Worm (Caenorhabditis elegans) whole organism, young adult: ENCODE measurements around the gene set-21.

ENCODE experiments used
- C06A6.2 ChIP-seq: fragments of 200-800 bp; sonication (Bioruptor generic); conservative IDR thresholded peaks from 2 replicates; pipeline ENCODE4 v1.3.6; 2022; ENCODE audit warnings: missing genetic modification characterization, missing compliant biosample characterization
- F52B5.7 ChIP-seq: sonication (generic microtip); optimal IDR thresholded peaks from 2 replicates; lab custom pipeline; 2016; ENCODE audit warnings: mild to moderate bottlenecking, missing genetic modification characterization, missing compliant biosample characterization
- K12H6.12 ChIP-seq: fragments of 200-800 bp; sonication (Bioruptor generic); optimal IDR thresholded peaks from 2 replicates; lab custom pipeline; 2018; ENCODE audit warnings: mild to moderate bottlenecking, missing genetic modification characterization, missing compliant biosample characterization
- T26A5.8 ChIP-seq: sonication (generic microtip); optimal IDR thresholded peaks from 2 replicates; lab custom pipeline; 2016; ENCODE audit warnings: missing genetic modification characterization, missing compliant biosample characterization
- Y53G8AR.9 ChIP-seq: fragments of 200-800 bp; sonication (Bioruptor generic); conservative IDR thresholded peaks from 2 replicates; pipeline ENCODE4 v1.3.6; 2022; ENCODE audit warnings: missing genetic modification reagents, missing genetic modification characterization, missing compliant biosample characterization
- akir-1 ChIP-seq: fragments of 200-800 bp; sonication (Bioruptor generic); optimal IDR thresholded peaks from 2 replicates; lab custom pipeline; 2018; ENCODE audit warnings: mild to moderate bottlenecking, missing genetic modification characterization, moderate library complexity, missing compliant biosample characterization
- aptf-2 ChIP-seq: fragments of 200-800 bp; sonication (Bioruptor generic); conservative IDR thresholded peaks from 2 replicates; pipeline ENCODE4 v1.3.6; 2022; ENCODE audit warnings: missing genetic modification reagents, missing genetic modification characterization, missing compliant biosample characterization
- atf-7 ChIP-seq: sonication (generic microtip); optimal IDR thresholded peaks from 2 replicates; lab custom pipeline; 2017; ENCODE audit warnings: mild to moderate bottlenecking, missing genetic modification characterization, missing compliant biosample characterization
- athp-1 ChIP-seq: sonication (generic microtip); optimal IDR thresholded peaks from 2 replicates; lab custom pipeline; 2017; ENCODE audit warnings: mild to moderate bottlenecking, missing genetic modification characterization, missing compliant biosample characterization
- attf-6 ChIP-seq: fragments of 200-800 bp; sonication (Bioruptor generic); IDR thresholded peaks from 2 replicates; pipeline ENCODE4 v1.3.6; 2022; ENCODE audit warnings: missing genetic modification reagents, missing genetic modification characterization, missing compliant biosample characterization
- bed-1 ChIP-seq: fragments of 200-800 bp; sonication (Bioruptor generic); IDR thresholded peaks from 2 replicates; pipeline ENCODE4 v1.3.6; 2022; ENCODE audit warnings: missing genetic modification reagents, missing genetic modification characterization, missing compliant biosample characterization
- bed-2 ChIP-seq: fragments of 200-800 bp; sonication (Bioruptor generic); IDR thresholded peaks from 2 replicates; pipeline ENCODE4 v1.3.6; 2022; ENCODE audit warnings: missing genetic modification reagents, missing genetic modification characterization, missing compliant biosample characterization
- ceh-27 ChIP-seq: fragments of 200-800 bp; sonication (Bioruptor generic); optimal IDR thresholded peaks from 2 replicates; lab custom pipeline; 2018; ENCODE audit warnings: mild to moderate bottlenecking, missing genetic modification characterization, moderate library complexity, missing compliant biosample characterization
- ceh-79 ChIP-seq: sonication (generic microtip); optimal IDR thresholded peaks from 2 replicates; lab custom pipeline; 2017; ENCODE audit warnings: mild to moderate bottlenecking, missing genetic modification characterization, missing compliant biosample characterization
- ceh-91 ChIP-seq: fragments of 200-800 bp; sonication (Bioruptor generic); IDR thresholded peaks from 2 replicates; pipeline ENCODE4 v1.3.6; 2022; ENCODE audit warnings: missing genetic modification reagents, missing genetic modification characterization, missing compliant biosample characterization
- chd-7 ChIP-seq: sonication (generic microtip); optimal IDR thresholded peaks from 2 replicates; lab custom pipeline; 2016; ENCODE audit warnings: mild to moderate bottlenecking, missing genetic modification characterization, moderate library complexity, missing compliant biosample characterization
- dpff-1 ChIP-seq: sonication (generic microtip); optimal IDR thresholded peaks from 2 replicates; lab custom pipeline; 2017; ENCODE audit warnings: mild to moderate bottlenecking, missing genetic modification characterization, missing compliant biosample characterization
- efl-1 ChIP-seq: fragments of 150-350 bp; optimal IDR thresholded peaks from 2 replicates; lab custom pipeline; 2014; ENCODE audit warnings: missing biosample characterization, missing genetic modification reagents, missing genetic modification characterization
- egrh-3 ChIP-seq: fragments of 200-800 bp; sonication (Bioruptor generic); IDR thresholded peaks from 2 replicates; pipeline ENCODE4 v1.3.6; 2022; ENCODE audit warnings: missing genetic modification reagents, missing genetic modification characterization, missing compliant biosample characterization
- ekl-4 ChIP-seq: fragments of 200-800 bp; sonication (Bioruptor generic); IDR thresholded peaks from 2 replicates; pipeline ENCODE4 v1.3.6; 2022; ENCODE audit warnings: missing genetic modification reagents, missing genetic modification characterization, missing compliant biosample characterization
- ets-4 ChIP-seq: fragments of 200-800 bp; sonication (Bioruptor generic); optimal IDR thresholded peaks from 2 replicates; lab custom pipeline; 2018; ENCODE audit warnings: mild to moderate bottlenecking, missing genetic modification characterization, missing compliant biosample characterization
- fkh-3 ChIP-seq: sonication (generic microtip); optimal IDR thresholded peaks from 2 replicates; lab custom pipeline; 2016; ENCODE audit warnings: mild to moderate bottlenecking, missing genetic modification characterization, missing compliant biosample characterization
- hlh-12 ChIP-seq: sonication (generic microtip); optimal IDR thresholded peaks from 2 replicates; lab custom pipeline; 2016; ENCODE audit warnings: missing genetic modification characterization, missing compliant biosample characterization
- hmg-1.2 ChIP-seq: fragments of 200-800 bp; sonication (Bioruptor generic); IDR thresholded peaks from 2 replicates; pipeline ENCODE4 v1.3.6; 2022; ENCODE audit warnings: missing genetic modification reagents, missing genetic modification characterization, missing compliant biosample characterization
- hmg-20 ChIP-seq: fragments of 200-800 bp; sonication (Bioruptor generic); IDR thresholded peaks from 2 replicates; pipeline ENCODE4 v1.3.6; 2022; ENCODE audit warnings: missing genetic modification reagents, missing genetic modification characterization, missing compliant biosample characterization
- let-607 ChIP-seq, 2 experiments: fragments of 200-800 bp in 1 of 2; sonication (Bioruptor generic) in 1 of 2; sonication (generic microtip) in 1 of 2; optimal IDR thresholded peaks; 2 replicates each; lab custom pipeline; 2016 to 2018; ENCODE audit warnings: mild to moderate bottlenecking in 2 of 2, missing compliant biosample characterization in 2 of 2, missing genetic modification characterization in 2 of 2, moderate library complexity in 2 of 2, missing genotype in 1 of 2
- lin-35 ChIP-seq, 3 experiments: fragments of 150-350 bp in 2 of 3; sonication (generic microtip) in 1 of 3; optimal IDR thresholded peaks; 2 replicates each; lab custom pipeline; 2014 to 2018; ENCODE audit warnings: missing biosample characterization in 3 of 3, missing genetic modification characterization in 3 of 3, missing genetic modification reagents in 3 of 3
- lin-54 ChIP-seq: fragments of 200-800 bp; sonication (Bioruptor generic); optimal IDR thresholded peaks from 2 replicates; lab custom pipeline; 2018; ENCODE audit warnings: mild to moderate bottlenecking, missing genetic modification characterization, missing compliant biosample characterization
- lir-1 ChIP-seq: fragments of 200-800 bp; sonication (Bioruptor generic); conservative IDR thresholded peaks from 2 replicates; pipeline ENCODE4 v1.3.6; 2022; ENCODE audit warnings: missing genetic modification reagents, missing genetic modification characterization, missing compliant biosample characterization
- lsy-27 ChIP-seq: sonication (generic microtip); optimal IDR thresholded peaks from 2 replicates; lab custom pipeline; 2017; ENCODE audit warnings: missing genetic modification characterization, mild to moderate bottlenecking, missing compliant biosample characterization, antibody characterized with exemption, missing genotype, borderline replicate concordance; ENCODE audit not compliant: insufficient read depth
- madf-10 ChIP-seq: sonication (generic microtip); optimal IDR thresholded peaks from 2 replicates; lab custom pipeline; 2016; ENCODE audit warnings: mild to moderate bottlenecking, missing genetic modification characterization, missing compliant biosample characterization
- madf-3 ChIP-seq: fragments of 200-800 bp; sonication (Bioruptor generic); IDR thresholded peaks from 2 replicates; pipeline ENCODE4 v1.3.6; 2022; ENCODE audit warnings: missing genetic modification reagents, missing genetic modification characterization, missing compliant biosample characterization
- madf-8 ChIP-seq: fragments of 200-800 bp; sonication (Bioruptor generic); conservative IDR thresholded peaks from 2 replicates; pipeline ENCODE4 v1.3.6; 2022; ENCODE audit warnings: missing genetic modification reagents, missing genetic modification characterization, missing compliant biosample characterization
- mcd-1 ChIP-seq: fragments of 200-800 bp; sonication (Bioruptor generic); IDR thresholded peaks from 2 replicates; pipeline ENCODE4 v1.3.6; 2022; ENCODE audit warnings: missing genetic modification reagents, missing genetic modification characterization, missing compliant biosample characterization
- nfya-1 ChIP-seq: sonication (generic microtip); optimal IDR thresholded peaks from 2 replicates; lab custom pipeline; 2017; ENCODE audit warnings: antibody characterized with exemption, missing compliant biosample characterization, missing genetic modification characterization, borderline replicate concordance; ENCODE audit not compliant: insufficient read depth
- nhr-179 ChIP-seq: sonication (generic microtip); optimal IDR thresholded peaks from 2 replicates; lab custom pipeline; 2016; ENCODE audit warnings: mild to moderate bottlenecking, missing genetic modification characterization, missing compliant biosample characterization
- nhr-90 ChIP-seq: sonication (generic microtip); optimal IDR thresholded peaks from 2 replicates; lab custom pipeline; 2016; ENCODE audit warnings: missing genotype, mild to moderate bottlenecking, missing genetic modification characterization, missing compliant biosample characterization
- pbrm-1 ChIP-seq: fragments of 200-800 bp; sonication (Bioruptor generic); IDR thresholded peaks from 2 replicates; pipeline ENCODE4 v1.3.6; 2022; ENCODE audit warnings: missing genetic modification reagents, missing genetic modification characterization, missing compliant biosample characterization
- pha-4 ChIP-seq: fragments of 150-350 bp; sonication (generic microtip); optimal IDR thresholded peaks from 2 replicates; lab custom pipeline; 2014; ENCODE audit warnings: missing biosample characterization, missing genetic modification reagents, missing genetic modification characterization
- rcor-1 ChIP-seq: fragments of 200-800 bp; sonication (Bioruptor generic); IDR thresholded peaks from 2 replicates; pipeline ENCODE4 v1.3.6; 2022; ENCODE audit warnings: missing genetic modification reagents, missing genetic modification characterization, missing compliant biosample characterization
- rec-8 ChIP-seq, 2 experiments: sonication (generic microtip); optimal IDR thresholded peaks; 2 replicates each; lab custom pipeline; 2016; ENCODE audit warnings: mild to moderate bottlenecking in 2 of 2, missing genetic modification characterization in 2 of 2, missing genetic modification reagents in 2 of 2, missing genotype in 2 of 2, missing biosample characterization in 1 of 2, missing compliant biosample characterization in 1 of 2, moderate library complexity in 1 of 2
- rpc-1 ChIP-seq, 2 experiments: fragments of 150-350 bp in 1 of 2; sonication (generic microtip) in 1 of 2; optimal IDR thresholded peaks; 2 replicates each; lab custom pipeline; 2014 to 2018; ENCODE audit warnings: missing biosample characterization in 1 of 2, missing genetic modification characterization in 1 of 2, missing genetic modification reagents in 1 of 2, missing genotype in 1 of 2
- sdz-38 ChIP-seq: sonication (generic microtip); optimal IDR thresholded peaks from 2 replicates; lab custom pipeline; 2016; ENCODE audit warnings: missing genotype, missing genetic modification characterization, missing compliant biosample characterization
- somi-1 ChIP-seq: fragments of 200-800 bp; sonication (Bioruptor generic); optimal IDR thresholded peaks from 2 replicates; lab custom pipeline; 2018; ENCODE audit warnings: mild to moderate bottlenecking, missing genetic modification characterization, missing compliant biosample characterization
- tlf-1 ChIP-seq: fragments of 200-800 bp; sonication (Bioruptor generic); optimal IDR thresholded peaks from 2 replicates; lab custom pipeline; 2018; ENCODE audit warnings: mild to moderate bottlenecking, missing genetic modification characterization, missing compliant biosample characterization
- unc-130 ChIP-seq: sonication (generic microtip); optimal IDR thresholded peaks from 2 replicates; lab custom pipeline; 2016; ENCODE audit warnings: missing genetic modification reagents, missing genetic modification characterization, missing compliant biosample characterization
- unc-62 ChIP-seq: fragments of 150-350 bp; optimal IDR thresholded peaks from 2 replicates; lab custom pipeline; 2014; ENCODE audit warnings: missing biosample characterization, missing genetic modification reagents, missing genetic modification characterization
- ztf-22 ChIP-seq: fragments of 200-800 bp; sonication (Bioruptor generic); optimal IDR thresholded peaks from 2 replicates; lab custom pipeline; 2018; ENCODE audit warnings: mild to moderate bottlenecking, missing genetic modification characterization, moderate library complexity, missing compliant biosample characterization
- ztf-28 ChIP-seq: fragments of 200-800 bp; sonication (Bioruptor generic); IDR thresholded peaks from 2 replicates; pipeline ENCODE4 v1.3.6; 2022; ENCODE audit warnings: missing genetic modification reagents, missing genetic modification characterization, missing compliant biosample characterization

Gene set-21

ce11 chrIV:4393488-4393887 lies 2.8 kb downstream of the set-21 start (continued):
- TF ChIP-seq somi-1 (no peak), K12H6.12 (tag; lab: Kevin White, UChicago) (no peak), nhr-90 (tag; lab: Kevin White, UChicago) (no peak), T26A5.8 (tag; lab: Kevin White, UChicago) (no peak), C06A6.2 (no peak), ekl-4 (GFP tag; lab: Robert Waterston, UW) (peak; percentile 60; the same call in 1 of the 2 replicates), rcor-1 (GFP tag; lab: Robert Waterston, UW) (no peak), ceh-79 (tag; lab: Kevin White, UChicago) (no peak), bed-1 (GFP tag; lab: Robert Waterston, UW) (no peak), athp-1 (peak; percentile 1), nfya-1 (no peak), chd-7 (no peak), unc-62 (GFP tag; lab: Kevin White, UChicago) (no peak), rpc-1 (optimal IDR thresholded peaks at IDR 0.05; lab: Kevin White, UChicago) (no peak), rpc-1 (tag; optimal IDR thresholded peaks at IDR 0.05; lab: Kevin White, UChicago) (no peak), sdz-38 (no peak), hmg-1.2 (GFP tag; lab: Robert Waterston, UW) (peak; percentile 41), atf-7 (no peak), Y53G8AR.9 (peak; percentile 41; the same call in 1 of the 2 replicates), fkh-3 (tag; lab: Kevin White, UChicago) (no peak), bed-2 (GFP tag; lab: Robert Waterston, UW) (no peak), akir-1 (GFP tag; lab: Kevin White, UChicago) (no peak), lin-35 (GFP tag; optimal IDR thresholded peaks at IDR 0.05; lab: Kevin White, UChicago) (no peak), attf-6 (0 out of 2 replicates have a peak, but pooled peaks have one; percentile 22), F52B5.7 (tag; lab: Kevin White, UChicago) (no peak), ztf-28 (GFP tag; lab: Robert Waterston, UW) (no peak), madf-8 (GFP tag; lab: Robert Waterston, UW) (peak; percentile 69), madf-10 (tag; lab: Kevin White, UChicago) (no peak), dpff-1 (tag; lab: Kevin White, UChicago) (no peak), tlf-1 (peak; percentile 32), aptf-2 (GFP tag; lab: Robert Waterston, UW) (0 out of 2 replicates have a peak, but pooled peaks have one; percentile 18), lin-54 (peak; percentile 27), let-607 (tag; optimal IDR thresholded peaks at IDR 0.05; lab: Kevin White, UChicago) (no peak), madf-3 (GFP tag; lab: Robert Waterston, UW) (peak; percentile 75; the same call in 1 of the 2 replicates), ceh-27 (GFP tag; lab: Kevin White, UChicago) (no peak), mcd-1 (GFP tag; lab: Robert Waterston, UW) (peak; percentile 61), pha-4 (tag; lab: Kevin White, UChicago) (no peak), lsy-27 (no peak), unc-130 (GFP tag; lab: Kevin White, UChicago) (no peak), hlh-12 (tag; lab: Kevin White, UChicago) (no peak), nhr-179 (no peak), lir-1 (no peak), ztf-22 (GFP tag; lab: Kevin White, UChicago) (no peak), ets-4 (GFP tag; lab: Kevin White, UChicago) (no peak), efl-1 (GFP tag; lab: Kevin White, UChicago) (no peak), egrh-3 (GFP tag; lab: Robert Waterston, UW) (no peak), rec-8 (tag; optimal IDR thresholded peaks at IDR 0.05; lab: Kevin White, UChicago) (no peak), hmg-20 (GFP tag; lab: Robert Waterston, UW) (no peak), pbrm-1 (no peak), ceh-91 (GFP tag; lab: Robert Waterston, UW) (peak; percentile 63)
